Worm (Caenorhabditis elegans) whole organism, L4 larva: ENCODE measurements around the gene T23G4.2.

Experiments used
- D1046.2 ChIP-seq: fragments of 200-800 bp; sonication (Bioruptor generic); IDR thresholded peaks from 2 replicates; pipeline ENCODE4 v1.3.6; 2022; ENCODE audit warnings: missing genetic modification characterization, missing compliant biosample characterization
- F37D6.2 ChIP-seq: sonication (generic microtip); optimal IDR thresholded peaks from 2 replicates; lab custom pipeline; 2016; ENCODE audit warnings: mild to moderate bottlenecking, missing genetic modification characterization, missing compliant biosample characterization
- F49E8.2 ChIP-seq: sonication (generic microtip); optimal IDR thresholded peaks from 2 replicates; lab custom pipeline; 2016; ENCODE audit warnings: missing compliant biosample characterization, mild to moderate bottlenecking, missing genetic modification characterization, borderline replicate concordance
- ZK337.2 ChIP-seq: fragments of 200-800 bp; sonication (Bioruptor generic); IDR thresholded peaks from 2 replicates; pipeline ENCODE4 v1.3.6; 2022; ENCODE audit warnings: missing genetic modification reagents, missing genetic modification characterization, missing compliant biosample characterization
- ama-1 ChIP-seq: fragments of 150-350 bp; optimal IDR thresholded peaks from 2 replicates; lab custom pipeline; 2014; ENCODE audit warnings: inconsistent platforms, mixed read lengths
- arid-1 ChIP-seq: fragments of 200-800 bp; sonication (Bioruptor generic); conservative IDR thresholded peaks from 2 replicates; pipeline ENCODE4 v1.3.6; 2022; ENCODE audit warnings: missing genetic modification reagents, missing genetic modification characterization, missing compliant biosample characterization
- ceh-20 ChIP-seq: fragments of 200-800 bp; sonication (Bioruptor generic); IDR thresholded peaks from 2 replicates; pipeline ENCODE4 v1.3.6; 2022; ENCODE audit warnings: missing genetic modification reagents, missing genetic modification characterization, missing compliant biosample characterization
- ceh-82 ChIP-seq: sonication (generic microtip); optimal IDR thresholded peaks from 2 replicates; lab custom pipeline; 2017; ENCODE audit warnings: missing biosample characterization, missing genetic modification characterization
- cey-2 ChIP-seq: sonication (generic microtip); optimal IDR thresholded peaks from 3 replicates; lab custom pipeline; 2017; ENCODE audit warnings: missing genetic modification characterization, mild to moderate bottlenecking, missing compliant biosample characterization, antibody characterized with exemption, borderline replicate concordance; ENCODE audit not compliant: insufficient read depth
- daf-12 ChIP-seq: fragments of 150-350 bp; optimal IDR thresholded peaks from 2 replicates; lab custom pipeline; 2014; ENCODE audit warnings: missing biosample characterization, missing genetic modification reagents, missing genetic modification characterization
- daf-16 ChIP-seq, 3 experiments: sonication (generic microtip); optimal IDR thresholded peaks; 2 replicates each; lab custom pipeline; 2016 to 2017; ENCODE audit warnings: missing genetic modification characterization in 3 of 3, missing genetic modification reagents in 3 of 3, mild to moderate bottlenecking in 2 of 3, missing compliant biosample characterization in 2 of 3, missing biosample characterization in 1 of 3, moderate library complexity in 1 of 3
- daf-19 ChIP-seq: fragments of 200-800 bp; sonication (Bioruptor generic); conservative IDR thresholded peaks from 2 replicates; pipeline ENCODE4 v1.3.6; 2022; ENCODE audit warnings: missing genetic modification characterization, missing compliant biosample characterization
- hif-1 ChIP-seq, 2 experiments: sonication (generic microtip); optimal IDR thresholded peaks; 2 replicates each; lab custom pipeline; 2016 to 2017; ENCODE audit warnings: missing compliant biosample characterization in 2 of 2, missing genetic modification characterization in 2 of 2, missing genetic modification reagents in 2 of 2, missing genotype in 2 of 2, mild to moderate bottlenecking in 1 of 2
- hlh-11 ChIP-seq: fragments of 200-800 bp; sonication (Bioruptor generic); optimal IDR thresholded peaks from 2 replicates; lab custom pipeline; 2018; ENCODE audit warnings: mild to moderate bottlenecking, missing genetic modification characterization, missing compliant biosample characterization
- hlh-30 ChIP-seq: sonication (generic microtip); optimal IDR thresholded peaks from 2 replicates; lab custom pipeline; 2017; ENCODE audit warnings: antibody characterized with exemption, mild to moderate bottlenecking, missing genetic modification characterization, missing compliant biosample characterization; ENCODE audit not compliant: insufficient read depth
- hmg-1.1 ChIP-seq: fragments of 200-800 bp; sonication (Bioruptor generic); IDR thresholded peaks from 2 replicates; pipeline ENCODE4 v1.3.6; 2022; ENCODE audit warnings: missing genetic modification reagents, missing genetic modification characterization, missing compliant biosample characterization
- lim-7 ChIP-seq: fragments of 200-800 bp; sonication (Bioruptor generic); IDR thresholded peaks from 2 replicates; pipeline ENCODE4 v1.3.6; 2022; ENCODE audit warnings: missing genetic modification characterization, missing compliant biosample characterization
- lin-15B ChIP-seq: fragments of 150-350 bp; sonication (generic microtip); optimal IDR thresholded peaks from 3 replicates; lab custom pipeline; 2014; ENCODE audit warnings: missing biosample characterization, missing genetic modification characterization
- madf-5 ChIP-seq, 2 experiments: fragments of 200-800 bp; sonication (Bioruptor generic); IDR thresholded peaks; 2 replicates each; pipeline ENCODE4 v1.3.6; 2022; ENCODE audit warnings: missing compliant biosample characterization in 2 of 2, missing genetic modification characterization in 2 of 2
- mdt-29 ChIP-seq: fragments of 200-800 bp; sonication (Bioruptor generic); IDR thresholded peaks from 2 replicates; pipeline ENCODE4 v1.3.6; 2022; ENCODE audit warnings: missing genetic modification reagents, missing genetic modification characterization, missing compliant biosample characterization
- mes-2 ChIP-seq: sonication (generic microtip); optimal IDR thresholded peaks from 2 replicates; lab custom pipeline; 2016; ENCODE audit warnings: missing genotype, mild to moderate bottlenecking, missing genetic modification characterization, missing compliant biosample characterization; ENCODE audit not compliant: poor library complexity, severe bottlenecking
- mxl-2 ChIP-seq: fragments of 200-800 bp; sonication (Bioruptor generic); conservative IDR thresholded peaks from 2 replicates; pipeline ENCODE4 v1.3.6; 2022; ENCODE audit warnings: missing genetic modification reagents, missing genetic modification characterization, missing compliant biosample characterization
- nhr-10 ChIP-seq: fragments of 150-350 bp; optimal IDR thresholded peaks from 2 replicates; lab custom pipeline; 2014; ENCODE audit warnings: missing biosample characterization, missing genetic modification characterization
- nhr-41 ChIP-seq: fragments of 200-800 bp; sonication (Bioruptor generic); IDR thresholded peaks from 2 replicates; pipeline ENCODE4 v1.3.6; 2022; ENCODE audit warnings: missing genetic modification reagents, missing genetic modification characterization, missing compliant biosample characterization
- nhr-6 ChIP-seq: fragments of 150-350 bp; optimal IDR thresholded peaks from 2 replicates; lab custom pipeline; 2014; ENCODE audit warnings: missing biosample characterization, missing genetic modification characterization
- nhr-77 ChIP-seq: fragments of 150-350 bp; optimal IDR thresholded peaks from 2 replicates; lab custom pipeline; 2014; ENCODE audit warnings: missing biosample characterization, missing genetic modification characterization
- pha-4 ChIP-seq, 2 experiments: fragments of 150-350 bp in 1 of 2; fragments of 200-800 bp in 1 of 2; sonication (Bioruptor generic) in 1 of 2; IDR thresholded peaks in 1 of 2; optimal IDR thresholded peaks in 1 of 2; 2 replicates each; pipeline versions ENCODE4 v1.3.6 to Lab custom; 2014 to 2022; ENCODE audit warnings: missing genetic modification characterization in 2 of 2, missing genetic modification reagents in 2 of 2, missing biosample characterization in 1 of 2, missing compliant biosample characterization in 1 of 2
- rbr-2 ChIP-seq: sonication (generic microtip); optimal IDR thresholded peaks from 2 replicates; lab custom pipeline; 2016; ENCODE audit warnings: missing genotype, missing genetic modification characterization, missing compliant biosample characterization
- sdz-12 ChIP-seq: fragments of 200-800 bp; sonication (Bioruptor generic); optimal IDR thresholded peaks from 2 replicates; lab custom pipeline; 2018; ENCODE audit warnings: mild to moderate bottlenecking, missing genetic modification characterization, missing compliant biosample characterization
- set-16 ChIP-seq: fragments of 200-800 bp; sonication (Bioruptor generic); IDR thresholded peaks from 2 replicates; pipeline ENCODE4 v1.3.6; 2022; ENCODE audit warnings: missing genetic modification reagents, missing genetic modification characterization, missing compliant biosample characterization
- tra-1 ChIP-seq: fragments of 200-800 bp; sonication (Bioruptor generic); IDR thresholded peaks from 2 replicates; pipeline ENCODE4 v1.3.6; 2022; ENCODE audit warnings: missing genetic modification reagents, missing genetic modification characterization, missing compliant biosample characterization
- unc-39 ChIP-seq: sonication (generic microtip); optimal IDR thresholded peaks from 2 replicates; lab custom pipeline; 2017; ENCODE audit warnings: missing biosample characterization, missing genetic modification characterization
- unc-62 ChIP-seq, 3 experiments: fragments of 150-350 bp in 1 of 3; sonication (generic microtip); optimal IDR thresholded peaks in 2 of 3; peaks in 1 of 3; 1 replicate in 1 of 3; 2 replicates in 2 of 3; lab custom pipeline; 2014 to 2017; ENCODE audit warnings: missing biosample characterization in 3 of 3, missing genetic modification characterization in 3 of 3, missing genetic modification reagents in 3 of 3, missing genotype in 1 of 3
- vab-7 ChIP-seq: fragments of 200-800 bp; sonication (Bioruptor generic); IDR thresholded peaks from 2 replicates; pipeline ENCODE4 v1.3.6; 2022; ENCODE audit warnings: missing genetic modification reagents, missing genetic modification characterization, missing compliant biosample characterization
- zfp-2 ChIP-seq: sonication (generic microtip); optimal IDR thresholded peaks from 2 replicates; lab custom pipeline; 2016; ENCODE audit warnings: mild to moderate bottlenecking, missing genetic modification characterization, missing compliant biosample characterization
- zip-11 ChIP-seq: fragments of 200-800 bp; sonication (Bioruptor generic); IDR thresholded peaks from 2 replicates; pipeline ENCODE4 v1.3.6; 2022; ENCODE audit warnings: missing genetic modification characterization, missing compliant biosample characterization
- zip-2 ChIP-seq: fragments of 150-350 bp; optimal IDR thresholded peaks from 2 replicates; lab custom pipeline; 2014; ENCODE audit warnings: missing biosample characterization, missing genetic modification characterization

Gene T23G4.2

DNA sequence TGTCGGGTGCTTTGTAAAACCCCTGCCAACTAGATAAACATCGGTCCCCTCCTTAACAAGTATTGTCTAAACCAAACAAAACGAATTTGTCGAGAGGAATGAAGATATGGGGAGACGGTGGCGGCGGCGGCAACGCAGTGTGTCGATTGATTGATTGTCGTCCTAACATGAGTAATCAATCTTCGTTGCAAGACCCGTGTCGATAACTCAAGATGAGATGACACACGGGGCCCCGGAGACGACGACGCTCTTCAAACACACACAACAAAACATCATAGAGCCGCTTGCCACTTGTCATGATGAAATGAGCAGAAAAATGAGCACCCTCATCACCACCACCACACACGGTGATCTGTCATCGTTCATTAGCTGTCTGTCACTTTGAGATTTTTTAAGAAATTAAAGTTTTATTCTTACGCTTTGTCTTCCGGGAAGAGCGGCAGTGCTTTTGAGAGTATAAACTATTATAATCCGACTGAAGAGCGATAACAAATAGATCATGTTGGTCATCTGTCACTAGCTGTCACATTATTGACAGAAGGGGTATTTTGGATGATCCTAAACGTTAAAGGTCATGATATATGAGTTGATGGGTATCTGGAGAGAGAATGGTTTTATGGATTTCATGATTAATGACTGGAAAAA lies 6.5 kb upstream of the T23G4.2 start:
- TF ChIP-seq daf-12 (tag; lab: Kevin White, UChicago) (no peak), ceh-20 (peak; percentile 95), nhr-6 (tag; lab: Kevin White, UChicago) (no peak), unc-62 (GFP tag; optimal IDR thresholded peaks at IDR 0.05 in 1 of 2; lab: Kevin White, UChicago) (peak in 1 of 2 experiments; percentile 100), unc-62 (tag; optimal IDR thresholded peaks at IDR 0.05; lab: Kevin White, UChicago) (peak; percentile 82), mes-2 (tag; lab: Kevin White, UChicago) (peak; percentile 12), daf-16 (GFP tag; optimal IDR thresholded peaks at IDR 0.05; lab: Kevin White, UChicago) (peak in 1 of 2 experiments; percentile 9), daf-16 (tag; optimal IDR thresholded peaks at IDR 0.05; lab: Kevin White, UChicago) (no peak), F37D6.2 (tag; lab: Kevin White, UChicago) (no peak), daf-19 (no peak), nhr-77 (tag; lab: Kevin White, UChicago) (no peak), hlh-11 (tag; lab: Kevin White, UChicago) (peak; percentile 10), cey-2 (no peak), madf-5 (GFP tag; IDR thresholded peaks at IDR 0.05; lab: Robert Waterston, UW) (no peak), hmg-1.1 (GFP tag; lab: Robert Waterston, UW) (0 out of 2 replicates have a peak, but pooled peaks have one; percentile 21), ZK337.2 (GFP tag; lab: Robert Waterston, UW) (no peak), ama-1 (no peak), mdt-29 (GFP tag; lab: Robert Waterston, UW) (no peak), pha-4 (GFP tag; IDR thresholded peaks at IDR 0.05; lab: Robert Waterston, UW) (no peak), pha-4 (tag; optimal IDR thresholded peaks at IDR 0.05; lab: Kevin White, UChicago) (no peak), lin-15B (tag; lab: Kevin White, UChicago) (no peak), sdz-12 (GFP tag; lab: Kevin White, UChicago) (no peak), nhr-41 (no peak), set-16 (GFP tag; lab: Robert Waterston, UW) (no peak), rbr-2 (tag; lab: Kevin White, UChicago) (no peak), vab-7 (GFP tag; lab: Robert Waterston, UW) (no peak), nhr-10 (tag; lab: Kevin White, UChicago) (no peak), arid-1 (GFP tag; lab: Robert Waterston, UW) (no peak), tra-1 (GFP tag; lab: Robert Waterston, UW) (peak; percentile 37; the same call in 1 of the 2 replicates), lim-7 (GFP tag; lab: Robert Waterston, UW) (no peak), F49E8.2 (tag; lab: Kevin White, UChicago) (no peak), hlh-30 (tag; lab: Kevin White, UChicago) (peak; percentile 8)

DNA sequence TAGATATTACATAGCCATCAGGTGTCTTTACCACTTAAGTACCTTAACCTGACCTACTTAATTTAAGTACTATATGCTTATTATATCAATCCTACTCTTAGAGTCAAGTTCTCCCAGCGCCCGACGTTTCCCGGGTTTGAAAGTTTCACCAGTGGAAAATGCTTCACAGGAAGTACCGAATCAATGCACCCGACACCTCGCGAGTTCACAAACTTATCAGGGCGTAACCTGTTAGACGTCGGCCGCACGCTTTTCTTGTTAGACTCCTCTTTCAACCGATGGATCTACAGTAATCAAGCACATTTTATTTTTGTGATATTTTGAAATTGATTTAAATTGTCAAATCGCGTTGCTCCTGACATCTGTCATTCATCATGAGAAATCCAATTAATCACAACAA lies 5.9 kb upstream of the T23G4.2 start:
- no peak for TF ChIP-seq hif-1 (tag; optimal IDR thresholded peaks at IDR 0.05; lab: Kevin White, UChicago)
- TF ChIP-seq ceh-82 = no peak
- TF ChIP-seq F49E8.2 (tag; lab: Kevin White, UChicago) = no peak
- no peak for TF ChIP-seq zip-11 (GFP tag; lab: Robert Waterston, UW)
- TF ChIP-seq zip-2 (tag; lab: Kevin White, UChicago) = no peak
- TF ChIP-seq mxl-2 (GFP tag; lab: Robert Waterston, UW) = no peak
- TF ChIP-seq zfp-2 = no peak
- TF ChIP-seq D1046.2 = no peak
- TF ChIP-seq unc-39 = no peak
